Comparison of ENCODE assay signal across 6 worm cellular contexts in genomic region chrIV:17118987-17119732, ce11.
TF ChIP-seq lines count a peak whose summit lies in the region.

Gene itsn-1, plus strand, starts transcription at chrIV:17119682.

TF ChIP-seq in whole organism, L1 larva, 84 proteins besides CTCF, POLR2A, EP300 and RAD21:
- TF ChIP-seq lin-14 (GFP tag; optimal IDR thresholded peaks at IDR 0.05; lab: Kevin White, UChicago): peak; percentile 26
- TF ChIP-seq hlh-17 (GFP tag; optimal IDR thresholded peaks at IDR 0.05; lab: Kevin White, UChicago; ENCODE audit: borderline replicate concordance): no peak
- TF ChIP-seq vab-15 (tag; optimal IDR thresholded peaks at IDR 0.05; lab: Kevin White, UChicago): no peak
- no peak for TF ChIP-seq blmp-1 (tag; optimal IDR thresholded peaks at IDR 0.05; lab: Kevin White, UChicago)
- TF ChIP-seq unc-98 (GFP tag; IDR thresholded peaks at IDR 0.05; lab: Robert Waterston, UW): 0 out of 2 replicates have a peak, but pooled peaks have one; percentile 7
- TF ChIP-seq nhr-85 (tag; lab: Kevin White, UChicago): no peak
- no peak for TF ChIP-seq ceh-63 (GFP tag; optimal IDR thresholded peaks at IDR 0.05; lab: Kevin White, UChicago)
- TF ChIP-seq ama-1 (optimal IDR thresholded peaks at IDR 0.05; lab: Kevin White, UChicago): no peak

TF ChIP-seq in whole organism, L3 larva, 47 proteins besides CTCF, POLR2A, EP300 and RAD21:
- no peak for TF ChIP-seq tbx-2 (tag; optimal IDR thresholded peaks at IDR 0.05; lab: Kevin White, UChicago)
- no peak for TF ChIP-seq fkh-10 (GFP tag; optimal IDR thresholded peaks at IDR 0.05; lab: Kevin White, UChicago)
- no peak for TF ChIP-seq nhr-11 (tag; optimal IDR thresholded peaks at IDR 0.05; lab: Kevin White, UChicago)
- no peak for TF ChIP-seq ceh-16 (tag; optimal IDR thresholded peaks at IDR 0.05; lab: Kevin White, UChicago)
- TF ChIP-seq nfya-1 (tag; optimal IDR thresholded peaks at IDR 0.05; lab: Kevin White, UChicago; ENCODE audit: insufficient read depth): no peak
- TF ChIP-seq elt-2 (tag; optimal IDR thresholded peaks at IDR 0.05; lab: Kevin White, UChicago): no peak
- no peak for TF ChIP-seq pha-4 (tag; optimal IDR thresholded peaks at IDR 0.05; lab: Kevin White, UChicago)
- peak; percentile 19 for TF ChIP-seq ama-1 (optimal IDR thresholded peaks at IDR 0.05; lab: Kevin White, UChicago)
- no peak for TF ChIP-seq lin-15B (tag; optimal IDR thresholded peaks at IDR 0.05; lab: Kevin White, UChicago)
- no peak for TF ChIP-seq egl-5 (tag; optimal IDR thresholded peaks at IDR 0.05; lab: Kevin White, UChicago)
- TF ChIP-seq jun-1 (tag; optimal IDR thresholded peaks at IDR 0.05; lab: Kevin White, UChicago): no peak
- no peak for TF ChIP-seq lsy-12 (tag; optimal IDR thresholded peaks at IDR 0.05; lab: Kevin White, UChicago)
- TF ChIP-seq elt-3 (tag; optimal IDR thresholded peaks at IDR 0.05; lab: Kevin White, UChicago): no peak
- peak; percentile 22 for TF ChIP-seq hmg-11 (tag; optimal IDR thresholded peaks at IDR 0.05; lab: Kevin White, UChicago)
- no peak for TF ChIP-seq unc-62 (GFP tag; optimal IDR thresholded peaks at IDR 0.05; lab: Kevin White, UChicago)
- no peak for TF ChIP-seq daf-12 (tag; optimal IDR thresholded peaks at IDR 0.05; lab: Kevin White, UChicago)
- TF ChIP-seq mml-1 (tag; optimal IDR thresholded peaks at IDR 0.05; lab: Kevin White, UChicago): no peak

TF ChIP-seq in whole organism, L4 larva, 104 proteins besides CTCF, POLR2A, EP300 and RAD21 (continues in another document):
- TF ChIP-seq madf-5 (GFP tag; IDR thresholded peaks at IDR 0.05; lab: Robert Waterston, UW) (0 out of 4 replicates have a peak, but pooled peaks of 1 of the 2 experiments have one; percentile 46), zfp-3 (GFP tag; conservative IDR thresholded peaks at IDR 0.05; lab: Robert Waterston, UW) (no peak), lin-39 (tag; optimal IDR thresholded peaks at IDR 0.05; lab: Kevin White, UChicago) (no peak), zip-11 (GFP tag; IDR thresholded peaks at IDR 0.05; lab: Robert Waterston, UW) (no peak), madf-9 (GFP tag; conservative IDR thresholded peaks at IDR 0.05; lab: Robert Waterston, UW) (0 out of 2 replicates have a peak, but pooled peaks have one; percentile 2), aly-2 (tag; optimal IDR thresholded peaks at IDR 0.05; lab: Kevin White, UChicago) (no peak), lin-38 (GFP tag; IDR thresholded peaks at IDR 0.05; lab: Robert Waterston, UW) (no peak; the same call in 1 of the 2 replicates), tra-1 (GFP tag; IDR thresholded peaks at IDR 0.05; lab: Robert Waterston, UW) (0 out of 2 replicates have a peak, but pooled peaks have one; percentile 13), aha-1 (tag; lab: Kevin White, UChicago) (peak; percentile 24), nhr-41 (GFP tag; IDR thresholded peaks at IDR 0.05; lab: Robert Waterston, UW) (no peak), snpc-1.2 (GFP tag; IDR thresholded peaks at IDR 0.05; lab: Robert Waterston, UW) (peak; percentile 68), lsy-2 (tag; optimal IDR thresholded peaks at IDR 0.05; lab: Kevin White, UChicago) (no peak), lir-3 (tag; optimal IDR thresholded peaks at IDR 0.05; lab: Kevin White, UChicago) (no peak), ztf-7 (tag; optimal IDR thresholded peaks at IDR 0.05; lab: Kevin White, UChicago) (no peak), fos-1 (tag; optimal IDR thresholded peaks at IDR 0.05; lab: Kevin White, UChicago) (no peak), F26F4.8 (GFP tag; conservative IDR thresholded peaks at IDR 0.05; lab: Robert Waterston, UW) (no peak), mes-2 (tag; optimal IDR thresholded peaks at IDR 0.05; lab: Kevin White, UChicago; ENCODE audit: poor library complexity, severe bottlenecking) (peak; percentile 46)

TF ChIP-seq in whole organism, late embryonic, 69 proteins besides CTCF, POLR2A, EP300 and RAD21:
- TF ChIP-seq ceh-48 (tag; optimal IDR thresholded peaks at IDR 0.05; lab: Kevin White, UChicago) (peak; percentile 93), mec-3 (tag; optimal IDR thresholded peaks at IDR 0.05; lab: Kevin White, UChicago; ENCODE audit: borderline replicate concordance) (no peak)

TF ChIP-seq in whole organism, midembryonic, 9 proteins besides CTCF, POLR2A, EP300 and RAD21:
- TF ChIP-seq cog-1 (tag; optimal IDR thresholded peaks at IDR 0.05; lab: Kevin White, UChicago): no peak
- TF ChIP-seq T22C8.4 (GFP tag; IDR thresholded peaks at IDR 0.05; lab: Robert Waterston, UW): peak; percentile 47; the same call in 1 of the 2 replicates

TF ChIP-seq in whole organism, young adult, 124 proteins besides CTCF, POLR2A, EP300 and RAD21 (continues in another document):
- TF ChIP-seq F49E8.2 (tag; optimal IDR thresholded peaks at IDR 0.05; lab: Kevin White, UChicago; ENCODE audit: insufficient read depth) (peak; percentile 7), sea-2 (GFP tag; IDR thresholded peaks at IDR 0.05; lab: Robert Waterston, UW) (no peak), dpl-1 (GFP tag; optimal IDR thresholded peaks at IDR 0.05; lab: Kevin White, UChicago) (no peak), repo-1 (tag; optimal IDR thresholded peaks at IDR 0.05; lab: Kevin White, UChicago) (no peak), sdz-38 (tag; optimal IDR thresholded peaks at IDR 0.05; lab: Kevin White, UChicago) (no peak), lsl-1 (GFP tag; optimal IDR thresholded peaks at IDR 0.05; lab: Kevin White, UChicago) (no peak), nfya-2 (GFP tag; IDR thresholded peaks at IDR 0.05; lab: Robert Waterston, UW) (no peak), lin-54 (GFP tag; optimal IDR thresholded peaks at IDR 0.05; lab: Kevin White, UChicago) (no peak), Y53F4B.3 (GFP tag; IDR thresholded peaks at IDR 0.05; lab: Robert Waterston, UW) (no peak), ama-1 (optimal IDR thresholded peaks at IDR 0.05; lab: Kevin White, UChicago) (no peak), ama-1 (GFP tag; optimal IDR thresholded peaks at IDR 0.05; lab: Kevin White, UChicago) (no peak), F52B5.7 (tag; optimal IDR thresholded peaks at IDR 0.05; lab: Kevin White, UChicago) (no peak), F57A8.1 (GFP tag; optimal IDR thresholded peaks at IDR 0.05; lab: Kevin White, UChicago) (no peak), ekl-4 (GFP tag; IDR thresholded peaks at IDR 0.05; lab: Robert Waterston, UW) (no peak), Y56A3A.18 (GFP tag; IDR thresholded peaks at IDR 0.05; lab: Robert Waterston, UW) (no peak), B0336.3 (GFP tag; IDR thresholded peaks at IDR 0.05; lab: Robert Waterston, UW) (no peak), lin-35 (GFP tag; optimal IDR thresholded peaks at IDR 0.05; lab: Kevin White, UChicago) (no peak), madf-6 (GFP tag; IDR thresholded peaks at IDR 0.05; lab: Robert Waterston, UW) (no peak), ceh-100 (GFP tag; IDR thresholded peaks at IDR 0.05; lab: Robert Waterston, UW) (no peak), bed-1 (GFP tag; IDR thresholded peaks at IDR 0.05; lab: Robert Waterston, UW) (no peak), Y53G8AR.9 (GFP tag; conservative IDR thresholded peaks at IDR 0.05; lab: Robert Waterston, UW) (no peak), nhr-80 (tag; optimal IDR thresholded peaks at IDR 0.05; lab: Kevin White, UChicago) (no peak), ztf-3 (GFP tag; optimal IDR thresholded peaks at IDR 0.05; lab: Kevin White, UChicago) (no peak), dpff-1 (tag; optimal IDR thresholded peaks at IDR 0.05; lab: Kevin White, UChicago) (no peak), B0019.2 (GFP tag; conservative IDR thresholded peaks at IDR 0.05; lab: Robert Waterston, UW) (no peak), ceh-27 (GFP tag; optimal IDR thresholded peaks at IDR 0.05; lab: Kevin White, UChicago) (no peak), gei-17 (GFP tag; optimal IDR thresholded peaks at IDR 0.05; lab: Kevin White, UChicago) (no peak), dox-1 (GFP tag; IDR thresholded peaks at IDR 0.05; lab: Robert Waterston, UW) (peak; percentile 46; the same call in 1 of the 2 replicates), ztf-22 (GFP tag; optimal IDR thresholded peaks at IDR 0.05; lab: Kevin White, UChicago) (no peak), ztf-28 (GFP tag; IDR thresholded peaks at IDR 0.05; lab: Robert Waterston, UW) (0 out of 2 replicates have a peak, but pooled peaks have one; percentile 5), mxl-1 (tag; optimal IDR thresholded peaks at IDR 0.05; lab: Kevin White, UChicago) (no peak), aptf-2 (GFP tag; conservative IDR thresholded peaks at IDR 0.05; lab: Robert Waterston, UW) (no peak), ztf-18 (tag; optimal IDR thresholded peaks at IDR 0.05; lab: Kevin White, UChicago) (no peak), mes-4 (tag; optimal IDR thresholded peaks at IDR 0.05; lab: Kevin White, UChicago) (no peak), cebp-2 (GFP tag; IDR thresholded peaks at IDR 0.05; lab: Robert Waterston, UW) (no peak), pbrm-1 (GFP tag; IDR thresholded peaks at IDR 0.05; lab: Robert Waterston, UW) (no peak), Y67H2A.10 (GFP tag; conservative IDR thresholded peaks at IDR 0.05; lab: Robert Waterston, UW) (no peak), T07F8.4 (tag; optimal IDR thresholded peaks at IDR 0.05; lab: Kevin White, UChicago) (no peak), lin-26 (GFP tag; IDR thresholded peaks at IDR 0.05; lab: Robert Waterston, UW) (no peak), F39B2.1 (GFP tag; IDR thresholded peaks at IDR 0.05; lab: Robert Waterston, UW) (no peak), egrh-3 (GFP tag; IDR thresholded peaks at IDR 0.05; lab: Robert Waterston, UW) (peak; percentile 83; the same call in 1 of the 2 replicates), tbp1 (GFP tag; optimal IDR thresholded peaks at IDR 0.05; lab: Kevin White, UChicago) (no peak), tlf-1 (GFP tag; optimal IDR thresholded peaks at IDR 0.05; lab: Kevin White, UChicago) (no peak), hmg-1.2 (GFP tag; IDR thresholded peaks at IDR 0.05; lab: Robert Waterston, UW) (no peak), K11D2.4 (GFP tag; IDR thresholded peaks at IDR 0.05; lab: Robert Waterston, UW) (no peak), tbx-9 (tag; optimal IDR thresholded peaks at IDR 0.05; lab: Kevin White, UChicago; ENCODE audit: borderline replicate concordance) (no peak), let-607 (tag; optimal IDR thresholded peaks at IDR 0.05; lab: Kevin White, UChicago) (no peak), ztf-6 (GFP tag; IDR thresholded peaks at IDR 0.05; lab: Robert Waterston, UW) (no peak), Y79H2A.3 (GFP tag; conservative IDR thresholded peaks at IDR 0.05; lab: Robert Waterston, UW) (no peak), rpc-1 (optimal IDR thresholded peaks at IDR 0.05; lab: Kevin White, UChicago) (no peak), rpc-1 (tag; optimal IDR thresholded peaks at IDR 0.05; lab: Kevin White, UChicago) (no peak), madf-8 (GFP tag; conservative IDR thresholded peaks at IDR 0.05; lab: Robert Waterston, UW) (no peak), C06A6.2 (GFP tag; conservative IDR thresholded peaks at IDR 0.05; lab: Robert Waterston, UW) (no peak)
